Worm (Caenorhabditis elegans): ENCODE data around the gene fbxa-4.
A peak's percentile ranks its signal among the peaks of the same experiment; 100 is the strongest.

fbxa-4 gene

DNA sequence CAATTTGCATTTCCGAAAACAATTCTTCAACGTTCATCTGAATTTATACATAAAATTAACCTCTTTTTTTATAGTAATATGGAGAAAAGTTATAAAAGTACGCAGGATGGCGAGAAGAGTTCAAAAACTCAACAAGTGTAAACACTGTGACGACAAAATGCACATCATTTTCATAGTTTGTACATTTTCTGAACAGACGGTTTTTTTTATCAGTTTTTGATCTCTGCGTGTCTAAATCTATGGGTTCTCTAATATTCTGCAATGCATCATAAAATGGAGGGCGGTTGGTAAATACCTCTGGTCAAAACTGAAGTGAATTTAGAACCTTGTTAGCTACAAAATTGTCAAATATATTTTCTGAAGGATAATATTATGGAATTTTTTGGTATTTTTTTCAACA, at the start of gene fbxa-4:
TSS of gene fbxa-4 (minus strand) at position 93 of the 400 bp plus-strand sequence.
- TF ChIP-seq R02D3.7 (tag; optimal IDR thresholded peaks at IDR 0.05) (no peak), ztf-11 (tag; optimal IDR thresholded peaks at IDR 0.05) (no peak), mdl-1 (tag; optimal IDR thresholded peaks at IDR 0.05) (no peak), jun-1 (tag; optimal IDR thresholded peaks at IDR 0.05) (peak; percentile 16), pqm-1 (tag; optimal IDR thresholded peaks at IDR 0.05) (peak; percentile 70), fos-1 (tag; optimal IDR thresholded peaks at IDR 0.05) (no peak), nhr-23 (tag; optimal IDR thresholded peaks at IDR 0.05) (no peak), lsy-12 (tag; optimal IDR thresholded peaks at IDR 0.05) (no peak), pha-4 (tag; optimal IDR thresholded peaks at IDR 0.05) (peak; percentile 72), elt-2 (tag; optimal IDR thresholded peaks at IDR 0.05) (peak; percentile 76)

- no peak for TF ChIP-seq unc-62 (GFP tag; optimal IDR thresholded peaks at IDR 0.05)
- TF ChIP-seq hmg-11 (tag; optimal IDR thresholded peaks at IDR 0.05), result no peak
- TF ChIP-seq nhr-23 (tag; optimal IDR thresholded peaks at IDR 0.05), result no peak
- no peak for TF ChIP-seq mdl-1 (tag; optimal IDR thresholded peaks at IDR 0.05)
- TF ChIP-seq ZK546.5 (tag; optimal IDR thresholded peaks at IDR 0.05), result no peak
- no peak for TF ChIP-seq zag-1 (tag; optimal IDR thresholded peaks at IDR 0.05)
- TF ChIP-seq nhr-77 (tag; optimal IDR thresholded peaks at IDR 0.05), result no peak
- no peak for TF ChIP-seq ztf-4 (tag; optimal IDR thresholded peaks at IDR 0.05)
- TF ChIP-seq nhr-11 (tag; optimal IDR thresholded peaks at IDR 0.05), result no peak
- TF ChIP-seq ceh-9 (tag; optimal IDR thresholded peaks at IDR 0.05), result no peak
- no peak for TF ChIP-seq nhr-12 (tag; optimal IDR thresholded peaks at IDR 0.05)
- no peak for TF ChIP-seq sea-2 (GFP tag; optimal IDR thresholded peaks at IDR 0.05)
- TF ChIP-seq ceh-82 (tag; optimal IDR thresholded peaks at IDR 0.05), result no peak
- no peak for TF ChIP-seq lin-39 (tag; optimal IDR thresholded peaks at IDR 0.05)
- no peak for TF ChIP-seq nhr-67 (tag; optimal IDR thresholded peaks at IDR 0.05)
Observed at ce11 chrII:2458881-2459280, 43.5 kb upstream of the fbxa-4 start, which contains the start of gene pqn-42. Gene pqn-42 (minus strand): TSS chrII:2458981.

ce11 chrII:2456973-2457372, 41.6 kb upstream of the fbxa-4 start:
- TF ChIP-seq ztf-11 (tag; optimal IDR thresholded peaks at IDR 0.05) (no peak), nhr-237 (tag; optimal IDR thresholded peaks at IDR 0.05) (no peak), daf-12 (tag; optimal IDR thresholded peaks at IDR 0.05) (no peak), nhr-28 (tag; optimal IDR thresholded peaks at IDR 0.05) (no peak), ztf-4 (tag; optimal IDR thresholded peaks at IDR 0.05) (no peak), ceh-28 (tag; optimal IDR thresholded peaks at IDR 0.05) (no peak), nfya-1 (tag; optimal IDR thresholded peaks at IDR 0.05; ENCODE audit: insufficient read depth) (no peak), unc-39 (tag; optimal IDR thresholded peaks at IDR 0.05) (no peak), tbx-2 (tag; optimal IDR thresholded peaks at IDR 0.05) (no peak), hmg-11 (tag; optimal IDR thresholded peaks at IDR 0.05) (no peak), elt-2 (tag; optimal IDR thresholded peaks at IDR 0.05) (no peak), ceh-9 (tag; optimal IDR thresholded peaks at IDR 0.05) (no peak), nhr-12 (tag; optimal IDR thresholded peaks at IDR 0.05) (no peak), eor-1 (tag; optimal IDR thresholded peaks at IDR 0.05) (no peak), nhr-11 (tag; optimal IDR thresholded peaks at IDR 0.05) (no peak), ceh-82 (tag; optimal IDR thresholded peaks at IDR 0.05) (no peak), fkh-2 (tag; optimal IDR thresholded peaks at IDR 0.05) (no peak), lin-39 (tag; optimal IDR thresholded peaks at IDR 0.05) (no peak), snpc-4 (tag; optimal IDR thresholded peaks at IDR 0.05) (no peak)

DNA sequence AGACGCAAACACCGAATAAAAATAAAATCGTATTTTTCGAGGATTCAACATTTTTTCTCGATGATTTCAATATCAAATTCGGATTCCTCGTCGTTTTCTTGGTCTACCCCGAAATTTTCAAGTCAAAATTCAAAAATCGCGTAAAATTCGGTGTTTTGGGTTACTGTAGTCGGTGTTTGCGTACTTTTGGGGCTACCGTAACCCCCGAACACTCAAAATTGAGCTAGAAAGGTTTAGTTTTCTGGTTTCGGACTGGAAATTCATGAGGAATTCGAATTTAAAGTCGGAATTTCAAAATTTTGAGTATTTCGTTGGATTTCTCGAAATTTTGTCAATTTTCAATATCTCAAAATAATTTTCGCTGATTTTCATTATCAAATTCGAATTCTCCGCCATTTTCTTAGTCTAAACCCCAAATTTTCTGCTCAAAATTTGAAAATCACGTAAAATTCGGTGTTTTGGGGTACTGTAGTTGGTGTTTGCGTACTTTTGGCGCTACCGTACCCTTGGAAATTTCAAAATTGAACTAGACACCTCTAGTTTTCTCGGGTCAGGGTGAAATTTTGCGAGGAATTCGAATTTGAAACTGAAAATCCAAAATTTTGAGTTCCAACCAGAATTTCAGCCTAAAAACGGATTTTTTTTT, 40.7 kb upstream of the fbxa-4 start:
- TF ChIP-seq daf-12 (tag; optimal IDR thresholded peaks at IDR 0.05) (no peak), ama-1 (optimal IDR thresholded peaks at IDR 0.05) (no peak), hmg-11 (tag; optimal IDR thresholded peaks at IDR 0.05) (no peak), egl-5 (tag; optimal IDR thresholded peaks at IDR 0.05) (no peak), sea-2 (GFP tag; optimal IDR thresholded peaks at IDR 0.05) (no peak), ceh-82 (tag; optimal IDR thresholded peaks at IDR 0.05) (no peak), ztf-11 (tag; optimal IDR thresholded peaks at IDR 0.05) (no peak), nhr-12 (tag; optimal IDR thresholded peaks at IDR 0.05) (no peak), zag-1 (tag; optimal IDR thresholded peaks at IDR 0.05) (no peak), nhr-67 (tag; optimal IDR thresholded peaks at IDR 0.05) (no peak), nhr-237 (tag; optimal IDR thresholded peaks at IDR 0.05) (no peak), elt-3 (tag; optimal IDR thresholded peaks at IDR 0.05) (no peak), nfya-1 (tag; optimal IDR thresholded peaks at IDR 0.05; ENCODE audit: insufficient read depth) (no peak), unc-39 (tag; optimal IDR thresholded peaks at IDR 0.05) (no peak), eor-1 (tag; optimal IDR thresholded peaks at IDR 0.05) (no peak), ceh-16 (tag; optimal IDR thresholded peaks at IDR 0.05) (no peak)
